Fruit fly (Drosophila melanogaster) S2 (cell line): ENCODE data around the gene CG4022.

Source experiments
- CG8478 ChIP-seq: fragments of >200 bp; optimal IDR thresholded peaks from 2 replicates; lab custom pipeline; 2018
- CTCF ChIP-seq, 2 experiments: fragments of >200 bp; optimal IDR thresholded peaks; 2 replicates each; lab custom pipeline; 2018

dm6 chr3L:9422135-9422534, 11.5 kb upstream of the CG4022 start:
- no peak for TF ChIP-seq CG8478 (lab: Kevin White, UChicago)
- no peak for TF ChIP-seq CTCF (optimal IDR thresholded peaks at IDR 0.05; lab: Kevin White, UChicago)
